Worm (Caenorhabditis elegans): Measurements from ENCODE around the gene F40H3.1.

F40H3.1 gene

DNA sequence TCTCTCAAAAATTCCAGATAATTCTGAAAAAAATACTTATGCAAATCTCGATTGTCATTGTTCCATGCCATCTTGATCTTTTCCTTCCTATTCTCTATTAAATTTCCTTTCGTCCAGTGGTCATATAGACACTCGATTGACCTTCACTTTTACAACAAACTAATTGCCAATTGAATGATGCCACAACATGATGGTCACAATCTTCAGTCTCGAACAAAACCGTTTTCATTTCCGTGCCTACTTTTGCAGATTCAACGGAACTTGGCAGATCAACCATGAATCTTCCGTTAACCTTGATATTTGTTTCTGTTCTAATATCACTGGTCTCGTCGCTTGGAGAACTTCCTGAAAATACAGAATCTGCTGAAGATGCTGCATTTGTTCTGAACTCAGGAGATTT, 6.2 kb upstream of the F40H3.1 start, which contains the start of gene F40H3.2:
Gene F40H3.2, plus strand, starts transcription at position 250 of the 400 bp plus-strand sequence.
- TF ChIP-seq nhr-25 (tag; optimal IDR thresholded peaks at IDR 0.05) (peak; percentile 8), nhr-11 (tag; optimal IDR thresholded peaks at IDR 0.05) (no peak)

DNA sequence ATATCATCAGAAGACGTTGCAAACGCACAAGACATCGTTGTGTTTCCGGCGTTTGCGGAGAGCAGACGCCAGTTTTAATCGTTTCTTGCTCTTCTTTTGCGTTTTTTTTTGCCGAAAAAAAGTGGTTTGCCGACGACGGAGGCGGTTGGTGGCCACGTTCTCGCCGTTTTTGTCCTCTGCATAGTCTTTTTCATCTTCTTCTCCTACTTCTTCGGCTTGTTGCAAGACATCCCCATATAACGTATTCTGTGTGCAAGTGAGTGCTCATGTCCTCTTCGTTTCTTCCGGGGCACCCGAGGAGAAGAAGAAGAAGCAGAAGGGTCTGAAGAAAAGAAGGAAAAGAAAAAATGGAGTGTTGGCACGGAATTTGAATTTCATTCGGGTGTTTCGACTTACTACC, 4.6 kb upstream of the F40H3.1 start:
- TF ChIP-seq R02D3.7 (tag; optimal IDR thresholded peaks at IDR 0.05) (no peak), lin-15B (tag; optimal IDR thresholded peaks at IDR 0.05) (no peak), ztf-11 (tag; optimal IDR thresholded peaks at IDR 0.05) (no peak), ceh-16 (tag; optimal IDR thresholded peaks at IDR 0.05) (no peak), lin-39 (tag; optimal IDR thresholded peaks at IDR 0.05) (peak; percentile 31), elt-3 (tag; optimal IDR thresholded peaks at IDR 0.05) (no peak), fos-1 (tag; optimal IDR thresholded peaks at IDR 0.05) (no peak), ceh-82 (tag; optimal IDR thresholded peaks at IDR 0.05) (no peak), nhr-11 (tag; optimal IDR thresholded peaks at IDR 0.05) (no peak), fkh-2 (tag; optimal IDR thresholded peaks at IDR 0.05) (no peak), egl-5 (tag; optimal IDR thresholded peaks at IDR 0.05) (no peak), aly-2 (tag; optimal IDR thresholded peaks at IDR 0.05) (no peak), ztf-4 (tag; optimal IDR thresholded peaks at IDR 0.05) (no peak), tbx-2 (tag; optimal IDR thresholded peaks at IDR 0.05) (no peak), nhr-67 (tag; optimal IDR thresholded peaks at IDR 0.05) (no peak), hmg-11 (tag; optimal IDR thresholded peaks at IDR 0.05) (peak; percentile 20), unc-39 (tag; optimal IDR thresholded peaks at IDR 0.05) (no peak), snpc-4 (tag; optimal IDR thresholded peaks at IDR 0.05) (no peak), skn-1 (tag; optimal IDR thresholded peaks at IDR 0.05) (no peak), daf-12 (tag; optimal IDR thresholded peaks at IDR 0.05) (no peak), fkh-10 (GFP tag; optimal IDR thresholded peaks at IDR 0.05) (no peak), nhr-25 (tag; optimal IDR thresholded peaks at IDR 0.05) (no peak), nhr-237 (tag; optimal IDR thresholded peaks at IDR 0.05) (no peak), nfya-1 (tag; optimal IDR thresholded peaks at IDR 0.05; ENCODE audit: insufficient read depth) (peak; percentile 26)

- TF ChIP-seq ztf-4 (tag; optimal IDR thresholded peaks at IDR 0.05) (no peak), elt-1 (tag; optimal IDR thresholded peaks at IDR 0.05) (peak; percentile 99), nhr-25 (tag; optimal IDR thresholded peaks at IDR 0.05) (peak; percentile 54), nhr-12 (tag; optimal IDR thresholded peaks at IDR 0.05) (no peak), elt-3 (tag; optimal IDR thresholded peaks at IDR 0.05) (no peak), nhr-77 (tag; optimal IDR thresholded peaks at IDR 0.05) (no peak), egl-5 (tag; optimal IDR thresholded peaks at IDR 0.05) (peak; percentile 66), nhr-11 (tag; optimal IDR thresholded peaks at IDR 0.05) (no peak), ztf-11 (tag; optimal IDR thresholded peaks at IDR 0.05) (no peak)
These were observed 3.3 kb upstream of the F40H3.1 start for ce11 chrII:6176154-6176897.

- TF ChIP-seq ceh-16 (tag; optimal IDR thresholded peaks at IDR 0.05) (no peak), lin-15B (tag; optimal IDR thresholded peaks at IDR 0.05) (no peak), ceh-28 (tag; optimal IDR thresholded peaks at IDR 0.05) (no peak), skn-1 (tag; optimal IDR thresholded peaks at IDR 0.05) (no peak), tbx-2 (tag; optimal IDR thresholded peaks at IDR 0.05) (no peak), unc-39 (tag; optimal IDR thresholded peaks at IDR 0.05) (no peak), lsy-12 (tag; optimal IDR thresholded peaks at IDR 0.05) (no peak), elt-3 (tag; optimal IDR thresholded peaks at IDR 0.05) (no peak), nhr-25 (tag; optimal IDR thresholded peaks at IDR 0.05) (peak; percentile 20), nhr-76 (tag; optimal IDR thresholded peaks at IDR 0.05) (no peak), ztf-11 (tag; optimal IDR thresholded peaks at IDR 0.05) (no peak), nfya-1 (tag; optimal IDR thresholded peaks at IDR 0.05; ENCODE audit: insufficient read depth) (no peak), egl-27 (tag; optimal IDR thresholded peaks at IDR 0.05) (no peak), ceh-9 (tag; optimal IDR thresholded peaks at IDR 0.05) (no peak), fkh-10 (GFP tag; optimal IDR thresholded peaks at IDR 0.05) (no peak), nhr-23 (tag; optimal IDR thresholded peaks at IDR 0.05) (no peak), nhr-28 (tag; optimal IDR thresholded peaks at IDR 0.05) (no peak), elt-2 (tag; optimal IDR thresholded peaks at IDR 0.05) (peak; percentile 90), pqm-1 (tag; optimal IDR thresholded peaks at IDR 0.05) (peak; percentile 71), pha-4 (tag; optimal IDR thresholded peaks at IDR 0.05) (peak; percentile 27)
These were observed 1.5 kb upstream of the F40H3.1 start for ce11 chrII:6177975-6178742.
